Fruit fly (Drosophila melanogaster) whole organism, embryonic: ENCODE data around the gene CG10365.

ENCODE experiments used
- Awh ChIP-seq: fragments of 200-800 bp; sonication (Bioruptor generic); IDR thresholded peaks from 2 replicates; pipeline ENCODE4, ENCODE4 v1.3.6; 2022; ENCODE audit warnings: missing biosample characterization, missing genetic modification characterization
- Blimp-1 ChIP-seq: fragments of 200-800 bp; sonication (Bioruptor generic); optimal IDR thresholded peaks from 3 replicates; lab custom pipeline; 2018; ENCODE audit warnings: missing biosample characterization, missing genetic modification characterization, mild to moderate bottlenecking, moderate library complexity, missing genetic modification reagents
- Bteb2 ChIP-seq: fragments of 200-800 bp; sonication (Bioruptor generic); optimal IDR thresholded peaks from 2 replicates; lab custom pipeline; 2016; ENCODE audit warnings: missing biosample characterization, missing genetic modification characterization
- CG11085 ChIP-seq: fragments of 200-800 bp; sonication (Bioruptor generic); IDR thresholded peaks from 2 replicates; pipeline ENCODE4 v1.3.6; 2022; ENCODE audit warnings: missing biosample characterization, missing genetic modification characterization
- CG11696 ChIP-seq: fragments of 200-800 bp; sonication (Bioruptor generic); IDR thresholded peaks from 2 replicates; pipeline ENCODE4 v1.3.6; 2022; ENCODE audit warnings: missing biosample characterization, missing genetic modification characterization
- CG12659 ChIP-seq: fragments of 200-800 bp; sonication (Bioruptor generic); optimal IDR thresholded peaks from 3 replicates; lab custom pipeline; 2017; ENCODE audit warnings: mild to moderate bottlenecking, missing biosample characterization, missing genetic modification reagents, missing genetic modification characterization
- CG14710 ChIP-seq: fragments of 200-800 bp; sonication (Bioruptor generic); optimal IDR thresholded peaks from 3 replicates; lab custom pipeline; 2019; ENCODE audit warnings: missing biosample characterization, mild to moderate bottlenecking, missing genetic modification characterization, moderate library complexity
- CG15601 ChIP-seq: fragments of 200-800 bp; sonication (Bioruptor generic); optimal IDR thresholded peaks from 3 replicates; lab custom pipeline; 2019; ENCODE audit warnings: missing biosample characterization, mild to moderate bottlenecking, missing genetic modification characterization, moderate library complexity
- CG17186 ChIP-seq: fragments of 200-800 bp; sonication (Bioruptor generic); optimal IDR thresholded peaks from 3 replicates; lab custom pipeline; 2017; ENCODE audit warnings: missing biosample characterization, missing genetic modification reagents, missing genetic modification characterization
- CG17328 ChIP-seq: fragments of 200-800 bp; sonication (Bioruptor generic); IDR thresholded peaks from 2 replicates; pipeline ENCODE4 v1.3.6; 2022; ENCODE audit warnings: missing biosample characterization, missing genetic modification characterization
- CG17568 ChIP-seq: fragments of 200-800 bp; sonication (Bioruptor generic); optimal IDR thresholded peaks from 2 replicates; lab custom pipeline; 2018; ENCODE audit warnings: missing biosample characterization, mild to moderate bottlenecking, missing genetic modification characterization, moderate library complexity
- CG30020 ChIP-seq: fragments of 200-800 bp; optimal IDR thresholded peaks from 2 replicates; lab custom pipeline; 2019; ENCODE audit warnings: missing biosample characterization, mild to moderate bottlenecking, missing genetic modification characterization, moderate library complexity
- CG3163 ChIP-seq: fragments of 200-800 bp; sonication (Bioruptor generic); optimal IDR thresholded peaks from 3 replicates; lab custom pipeline; 2016; ENCODE audit warnings: missing biosample characterization, missing genetic modification characterization
- CG42726 ChIP-seq: fragments of 200-800 bp; sonication (Bioruptor generic); IDR thresholded peaks from 2 replicates; pipeline ENCODE4 v1.3.6; 2022; ENCODE audit warnings: missing biosample characterization, missing genetic modification characterization; ENCODE audit not compliant: partially characterized antibody
- CG6813 ChIP-seq: fragments of 200-800 bp; sonication (Bioruptor generic); optimal IDR thresholded peaks from 2 replicates; lab custom pipeline; 2017; ENCODE audit warnings: missing biosample characterization, missing genetic modification characterization, mild to moderate bottlenecking, moderate library complexity, missing genetic modification reagents
- CG8924 ChIP-seq: fragments of 200-800 bp; optimal IDR thresholded peaks from 3 replicates; lab custom pipeline; 2019; ENCODE audit warnings: missing biosample characterization, mild to moderate bottlenecking, missing genetic modification characterization, moderate library complexity
- CG9609 ChIP-seq: fragments of 200-800 bp; sonication (Bioruptor generic); optimal IDR thresholded peaks from 3 replicates; lab custom pipeline; 2016; ENCODE audit warnings: missing biosample characterization, missing genetic modification characterization
- Ets65A ChIP-seq: fragments of 200-800 bp; sonication (Bioruptor generic); peaks from one replicate; lab custom pipeline; 2016; ENCODE audit warnings: missing biosample characterization, missing genetic modification characterization
- Jarid2 ChIP-seq: fragments of 200-800 bp; sonication (Bioruptor generic); optimal IDR thresholded peaks from 3 replicates; lab custom pipeline; 2017; ENCODE audit warnings: mild to moderate bottlenecking, missing biosample characterization, missing genetic modification reagents, missing genetic modification characterization
- Lim3 ChIP-seq: fragments of 200-800 bp; sonication (Bioruptor generic); IDR thresholded peaks from 2 replicates; pipeline ENCODE4 v1.3.6; 2022; ENCODE audit warnings: missing biosample characterization, missing genetic modification characterization
- Med ChIP-seq: fragments of 200-800 bp; sonication (Bioruptor generic); peaks from one replicate; lab custom pipeline; 2016; ENCODE audit warnings: missing biosample characterization, missing genetic modification characterization, mild to moderate bottlenecking, inconsistent platforms, moderate library complexity
- Myb ChIP-seq: fragments of 200-800 bp; sonication (Bioruptor generic); optimal IDR thresholded peaks from 2 replicates; lab custom pipeline; 2016; ENCODE audit warnings: missing biosample characterization, missing genetic modification characterization
- NK7.1 ChIP-seq: fragments of 200-800 bp; sonication (Bioruptor generic); optimal IDR thresholded peaks from 3 replicates; lab custom pipeline; 2016; ENCODE audit warnings: missing biosample characterization, missing genetic modification characterization
- Pdp1 ChIP-seq, 2 experiments: fragments of 200-800 bp; sonication (Bioruptor generic); optimal IDR thresholded peaks; 3 replicates each; lab custom pipeline; 2016; ENCODE audit warnings: missing biosample characterization in 2 of 2, missing genetic modification characterization in 2 of 2, mild to moderate bottlenecking in 1 of 2, moderate library complexity in 1 of 2
- Ravus ChIP-seq: fragments of 200-800 bp; sonication (Bioruptor generic); IDR thresholded peaks from 2 replicates; pipeline ENCODE4 v1.3.6; 2022; ENCODE audit warnings: missing biosample characterization, missing genetic modification characterization
- az2 ChIP-seq: fragments of 200-800 bp; sonication (Bioruptor generic); optimal IDR thresholded peaks from 3 replicates; lab custom pipeline; 2016; ENCODE audit warnings: missing biosample characterization, missing genetic modification characterization
- caup ChIP-seq: fragments of 200-800 bp; sonication (Bioruptor generic); optimal IDR thresholded peaks from 3 replicates; lab custom pipeline; 2017; ENCODE audit warnings: missing biosample characterization, mild to moderate bottlenecking, missing genetic modification characterization, moderate library complexity; ENCODE audit not compliant: severe bottlenecking
- crc ChIP-seq: fragments of 200-800 bp; sonication (Bioruptor generic); optimal IDR thresholded peaks from 2 replicates; lab custom pipeline; 2016; ENCODE audit warnings: missing biosample characterization, missing genetic modification characterization
- crp ChIP-seq, 2 experiments: fragments of 200-800 bp; sonication (Bioruptor generic); optimal IDR thresholded peaks; 2 replicates in 1 of 2; 3 replicates in 1 of 2; lab custom pipeline; 2017; ENCODE audit warnings: missing biosample characterization in 2 of 2, missing genetic modification characterization in 2 of 2, mild to moderate bottlenecking in 1 of 2, moderate library complexity in 1 of 2
- dati ChIP-seq: fragments of 200-800 bp; sonication (Bioruptor generic); IDR thresholded peaks from 2 replicates; pipeline ENCODE4 v1.3.6; 2022; ENCODE audit warnings: missing biosample characterization, missing genetic modification characterization
- disco-r ChIP-seq: fragments of 200-800 bp; sonication (Bioruptor generic); optimal IDR thresholded peaks from 2 replicates; lab custom pipeline; 2016; ENCODE audit warnings: missing biosample characterization, missing genetic modification characterization
- dpn ChIP-seq, 2 experiments: fragments of 200-800 bp; sonication (Bioruptor generic); optimal IDR thresholded peaks; 3 replicates each; lab custom pipeline; 2016; ENCODE audit warnings: missing biosample characterization in 2 of 2, missing genetic modification characterization in 2 of 2
- fd3F ChIP-seq: fragments of 200-800 bp; sonication (Bioruptor generic); optimal IDR thresholded peaks from 2 replicates; lab custom pipeline; 2018; ENCODE audit warnings: missing biosample characterization, mild to moderate bottlenecking, missing genetic modification characterization, moderate library complexity
- gem ChIP-seq: fragments of 200-800 bp; sonication (Bioruptor generic); optimal IDR thresholded peaks from 2 replicates; lab custom pipeline; 2019; ENCODE audit warnings: missing biosample characterization, mild to moderate bottlenecking, missing genetic modification characterization, moderate library complexity
- hb ChIP-seq: fragments of 200-800 bp; sonication (Bioruptor generic); IDR thresholded peaks from 3 replicates; pipeline ENCODE4 v1.3.6; 2022; ENCODE audit warnings: missing biosample characterization, missing genetic modification characterization; ENCODE audit not compliant: partially characterized antibody
- her ChIP-seq: fragments of 200-800 bp; sonication (Bioruptor generic); optimal IDR thresholded peaks from 2 replicates; lab custom pipeline; 2016; ENCODE audit warnings: missing biosample characterization, missing genetic modification characterization
- kah ChIP-seq: fragments of 200-800 bp; sonication (Bioruptor generic); optimal IDR thresholded peaks from 2 replicates; lab custom pipeline; 2018; ENCODE audit warnings: missing biosample characterization, mild to moderate bottlenecking, missing genetic modification characterization
- kay ChIP-seq: fragments of 200-800 bp; sonication (Bioruptor generic); optimal IDR thresholded peaks from 2 replicates; lab custom pipeline; 2016; ENCODE audit warnings: missing biosample characterization, missing genetic modification characterization
- lilli ChIP-seq: fragments of 200-800 bp; sonication (Bioruptor generic); optimal IDR thresholded peaks from 3 replicates; lab custom pipeline; 2016; ENCODE audit warnings: missing biosample characterization, missing genetic modification characterization
- lov ChIP-seq, 2 experiments: fragments of 200-800 bp in 1 of 2; fragments of >200 bp in 1 of 2; sonication (Bioruptor generic) in 1 of 2; IDR thresholded peaks in 1 of 2; optimal IDR thresholded peaks in 1 of 2; 2 replicates in 1 of 2; 3 replicates in 1 of 2; pipeline versions ENCODE4 v1.3.6 to Lab custom; 2017 to 2022; ENCODE audit warnings: missing biosample characterization in 1 of 2, missing genetic modification characterization in 1 of 2
- mam ChIP-seq: fragments of 200-800 bp; sonication (Bioruptor generic); optimal IDR thresholded peaks from 3 replicates; lab custom pipeline; 2016; ENCODE audit warnings: missing biosample characterization, missing genetic modification characterization
- pan ChIP-seq, 4 experiments: fragments of >200 bp in 3 of 4; fragments of 200-800 bp in 1 of 4; sonication (Bioruptor generic) in 1 of 4; optimal IDR thresholded peaks in 3 of 4; IDR thresholded peaks in 1 of 4; 2 replicates each; pipeline versions ENCODE4 v1.3.6 to Lab custom; 2017 to 2022; ENCODE audit warnings: missing biosample characterization in 2 of 4, missing genetic modification characterization in 2 of 4, mixed read lengths in 1 of 4
- peb ChIP-seq: fragments of 200-800 bp; sonication (Bioruptor generic); IDR thresholded peaks from 2 replicates; pipeline ENCODE4 v1.3.6; 2022; ENCODE audit warnings: missing biosample characterization, missing genetic modification characterization
- row ChIP-seq: fragments of 200-800 bp; sonication (Bioruptor generic); IDR thresholded peaks from 3 replicates; pipeline ENCODE4 v1.3.6; 2022; ENCODE audit warnings: missing biosample characterization, missing genetic modification characterization
- scrt ChIP-seq: fragments of 200-800 bp; sonication (Bioruptor generic); optimal IDR thresholded peaks from 2 replicates; lab custom pipeline; 2018; ENCODE audit warnings: missing biosample characterization, mild to moderate bottlenecking, missing genetic modification characterization, moderate library complexity
- tgo ChIP-seq: fragments of 200-800 bp; sonication (Bioruptor generic); IDR thresholded peaks from 3 replicates; pipeline ENCODE4 v1.3.6; 2022; ENCODE audit warnings: missing biosample characterization, missing genetic modification characterization
- ttk ChIP-seq: fragments of 200-800 bp; sonication (Bioruptor generic); IDR thresholded peaks from 2 replicates; pipeline ENCODE4 v2.1.2; 2022; ENCODE audit warnings: missing biosample characterization, missing genetic modification characterization
- tup ChIP-seq: fragments of 200-800 bp; sonication (Bioruptor generic); optimal IDR thresholded peaks from 2 replicates; lab custom pipeline; 2016; ENCODE audit warnings: missing biosample characterization, mild to moderate bottlenecking, missing genetic modification characterization, moderate library complexity
- wor ChIP-seq: fragments of 200-800 bp; sonication (Bioruptor generic); IDR thresholded peaks from 2 replicates; pipeline ENCODE4 v1.3.6; 2022; ENCODE audit warnings: missing biosample characterization, missing genetic modification characterization
- yki ChIP-seq: fragments of >200 bp; optimal IDR thresholded peaks from 3 replicates; lab custom pipeline; 2018

The CG10365 gene

DNA sequence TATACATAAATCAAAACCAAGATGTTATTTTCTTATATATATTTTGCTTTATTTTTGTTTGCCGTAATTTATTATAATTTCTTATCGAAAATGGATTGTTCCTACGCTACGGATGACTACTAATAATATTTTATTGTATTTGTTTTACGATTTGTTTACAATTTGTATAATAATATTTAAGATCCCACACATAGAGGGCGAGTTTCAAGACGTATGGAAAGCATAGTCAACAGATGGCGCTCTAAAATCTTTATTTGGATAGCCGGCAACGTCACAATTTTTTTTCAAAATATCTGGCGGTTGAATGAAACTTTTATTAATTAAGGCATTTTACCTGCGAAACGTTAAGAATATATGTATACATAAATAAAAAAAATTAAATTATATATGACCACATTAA lies 1.2 kb upstream of the CG10365 start (continued):
- TF ChIP-seq Med (GFP tag; lab: Kevin White, UChicago) (peak; percentile 75), CG42726 (no peak), Myb (GFP tag; lab: Kevin White, UChicago) (peak; percentile 70), tgo (GFP tag; lab: Robert Waterston, UW) (no peak), CG11696 (no peak), CG15601 (peak; percentile 52), Bteb2 (GFP tag; lab: Kevin White, UChicago) (no peak), CG6813 (GFP tag; lab: Kevin White, UChicago) (no peak), mam (GFP tag; lab: Kevin White, UChicago) (peak; percentile 19), CG14710 (peak; percentile 14), hb (GFP tag; lab: Robert Waterston, UW) (no peak), CG9609 (GFP tag; lab: Kevin White, UChicago) (no peak), gem (tag; lab: Kevin White, UChicago) (peak; percentile 56), CG17186 (GFP tag; lab: Kevin White, UChicago) (no peak), her (GFP tag; lab: Kevin White, UChicago) (no peak), crp (GFP tag; optimal IDR thresholded peaks at IDR 0.05; lab: Kevin White, UChicago) (no peak), pan (optimal IDR thresholded peaks at IDR 0.05; lab: Kevin White, UChicago) (no peak), pan (GFP tag; optimal IDR thresholded peaks at IDR 0.05 in 1 of 2, IDR thresholded peaks at IDR 0.05 in 1 of 2) (peak in 1 of 2 experiments; percentile 27), Jarid2 (peak; percentile 1), Blimp-1 (GFP tag; lab: Kevin White, UChicago) (no peak), Lim3 (GFP tag; lab: Robert Waterston, UW) (no peak), CG12659 (GFP tag; lab: Kevin White, UChicago) (peak; percentile 61), Pdp1 (GFP tag; optimal IDR thresholded peaks at IDR 0.05; lab: Kevin White, UChicago) (peak in 1 of 2 experiments; percentile 3), dpn (GFP tag; optimal IDR thresholded peaks at IDR 0.05; lab: Kevin White, UChicago) (peak in 1 of 2 experiments; percentile 57), kay (GFP tag; lab: Kevin White, UChicago) (peak; percentile 8), dati (GFP tag; lab: Robert Waterston, UW) (no peak), CG8924 (tag; lab: Kevin White, UChicago) (peak; percentile 12), row (GFP tag; lab: Robert Waterston, UW) (no peak), scrt (GFP tag; lab: Kevin White, UChicago) (no peak), CG17328 (GFP tag; lab: Robert Waterston, UW) (no peak), disco-r (GFP tag; lab: Kevin White, UChicago) (no peak), peb (no peak), lov (optimal IDR thresholded peaks at IDR 0.05; lab: Kevin White, UChicago) (no peak), lov (GFP tag; IDR thresholded peaks at IDR 0.05; lab: Robert Waterston, UW) (no peak), tup (GFP tag; lab: Kevin White, UChicago) (no peak), Ravus (GFP tag; lab: Robert Waterston, UW) (no peak), yki (lab: Kevin White, UChicago) (no peak), Ets65A (GFP tag; lab: Kevin White, UChicago) (peak; percentile 91), CG11085 (GFP tag; lab: Robert Waterston, UW) (0 out of 2 replicates have a peak, but pooled peaks have one; percentile 11), caup (GFP tag; lab: Kevin White, UChicago) (no peak), az2 (GFP tag; lab: Kevin White, UChicago) (peak; percentile 18), crc (GFP tag; lab: Kevin White, UChicago) (no peak), Awh (GFP tag; lab: Robert Waterston, UW) (no peak), CG3163 (GFP tag; lab: Kevin White, UChicago) (no peak), CG30020 (tag; lab: Kevin White, UChicago) (no peak), lilli (GFP tag; lab: Kevin White, UChicago) (peak; percentile 34), kah (no peak), CG17568 (GFP tag; lab: Kevin White, UChicago) (no peak), NK7.1 (no peak), ttk (GFP tag; lab: Robert Waterston, UW) (no peak), fd3F (GFP tag; lab: Kevin White, UChicago) (peak; percentile 25), wor (no peak)
